Fruit fly (Drosophila melanogaster): ENCODE data around the gene Aos1.

Aos1 gene

dm6 chr3R:12443769-12444168, 10.1 kb upstream of the Aos1 start (continued):
- TF ChIP-seq crol (GFP tag; IDR thresholded peaks at IDR 0.05) (no peak), Deaf1 (tag; optimal IDR thresholded peaks at IDR 0.05) (peak; percentile 60), Usf (GFP tag; optimal IDR thresholded peaks at IDR 0.05) (no peak), CG2116 (GFP tag; optimal IDR thresholded peaks at IDR 0.05) (no peak), pfk (GFP tag; optimal IDR thresholded peaks at IDR 0.05) (no peak), cad (GFP tag; optimal IDR thresholded peaks at IDR 0.05) (no peak), B-H2 (GFP tag; optimal IDR thresholded peaks at IDR 0.05) (peak; percentile 49), H15 (GFP tag; IDR thresholded peaks at IDR 0.05) (no peak), CG4730 (GFP tag; IDR thresholded peaks at IDR 0.05) (no peak), CG1602 (GFP tag; optimal IDR thresholded peaks at IDR 0.05) (no peak), Med (GFP tag) (no peak), CG12071 (GFP tag; optimal IDR thresholded peaks at IDR 0.05) (no peak), gce (GFP tag; IDR thresholded peaks at IDR 0.05) (no peak), CG13123 (GFP tag; optimal IDR thresholded peaks at IDR 0.05) (no peak), Hr51 (GFP tag; optimal IDR thresholded peaks at IDR 0.05) (no peak), Ravus (GFP tag; IDR thresholded peaks at IDR 0.05) (no peak), slp2 (GFP tag; optimal IDR thresholded peaks at IDR 0.05) (no peak), sd (tag; optimal IDR thresholded peaks at IDR 0.05) (peak; percentile 4), ken (GFP tag; IDR thresholded peaks at IDR 0.05) (no peak), CG5245 (GFP tag; optimal IDR thresholded peaks at IDR 0.05) (no peak), CG7928 (GFP tag; optimal IDR thresholded peaks at IDR 0.05) (no peak), CG15601 (tag; optimal IDR thresholded peaks at IDR 0.05) (no peak), hkb (optimal IDR thresholded peaks at IDR 0.05) (no peak), hkb (GFP tag; IDR thresholded peaks at IDR 0.05) (no peak), CG2199 (GFP tag; IDR thresholded peaks at IDR 0.05) (no peak), dmrt11E (tag; optimal IDR thresholded peaks at IDR 0.05) (no peak), CG17568 (GFP tag; optimal IDR thresholded peaks at IDR 0.05) (no peak), zfh2 (GFP tag; optimal IDR thresholded peaks at IDR 0.05) (no peak), CG6791 (GFP tag; IDR thresholded peaks at IDR 0.05; ENCODE audit: partially characterized antibody) (no peak), ttk (GFP tag; IDR thresholded peaks at IDR 0.05) (no peak), CG3281 (GFP tag; optimal IDR thresholded peaks at IDR 0.05) (no peak), unc-4 (GFP tag; IDR thresholded peaks at IDR 0.05; ENCODE audit: partially characterized antibody) (peak; percentile 18; the same call in 1 of the 2 replicates), Jarid2 (GFP tag; optimal IDR thresholded peaks at IDR 0.05) (no peak), CG12391 (tag; optimal IDR thresholded peaks at IDR 0.05) (no peak), CG1529 (GFP tag; optimal IDR thresholded peaks at IDR 0.05) (no peak), HLHmδ (GFP tag; optimal IDR thresholded peaks at IDR 0.05) (no peak), H2.0 (GFP tag; IDR thresholded peaks at IDR 0.05) (no peak), Fer3 (tag; optimal IDR thresholded peaks at IDR 0.05) (no peak), ato (GFP tag; IDR thresholded peaks at IDR 0.05; ENCODE audit: partially characterized antibody) (no peak), ranshi (GFP tag; IDR thresholded peaks at IDR 0.05) (no peak), Tbp (GFP tag; optimal IDR thresholded peaks at IDR 0.05) (no peak), CG17385 (GFP tag; optimal IDR thresholded peaks at IDR 0.05) (no peak), MTF-1 (GFP tag; optimal IDR thresholded peaks at IDR 0.05; ENCODE audit: borderline replicate concordance) (no peak), Ets65A (GFP tag) (no peak), mirr (GFP tag; optimal IDR thresholded peaks at IDR 0.05) (peak; percentile 60), D19B (GFP tag; optimal IDR thresholded peaks at IDR 0.05) (no peak), Hr78 (GFP tag; optimal IDR thresholded peaks at IDR 0.05) (peak in 1 of 2 experiments; percentile 12), kni (GFP tag; optimal IDR thresholded peaks at IDR 0.05) (no peak), sens-2 (GFP tag; IDR thresholded peaks at IDR 0.05) (no peak), CG10431 (GFP tag; optimal IDR thresholded peaks at IDR 0.05) (no peak), lab (GFP tag; optimal IDR thresholded peaks at IDR 0.05) (no peak), Sry-β (GFP tag; optimal IDR thresholded peaks at IDR 0.05) (no peak)
